Worm (Caenorhabditis elegans) whole organism, L1 larva: Measurements from ENCODE around the gene dod-21.

Source experiments
- ces-1 ChIP-seq: fragments of 150-350 bp; optimal IDR thresholded peaks from 2 replicates; lab custom pipeline; 2014; ENCODE audit warnings: missing biosample characterization, missing genetic modification reagents, missing genetic modification characterization
- skn-1 ChIP-seq: fragments of 150-350 bp; optimal IDR thresholded peaks from 2 replicates; lab custom pipeline; 2014; ENCODE audit warnings: missing biosample characterization, missing genetic modification characterization
- swsn-7 ChIP-seq: sonication (generic microtip); optimal IDR thresholded peaks from 2 replicates; lab custom pipeline; 2016; ENCODE audit warnings: missing genetic modification characterization, missing compliant biosample characterization
- unc-62 ChIP-seq: fragments of 150-350 bp; optimal IDR thresholded peaks from 2 replicates; lab custom pipeline; 2014; ENCODE audit warnings: missing biosample characterization, missing genetic modification reagents, missing genetic modification characterization
- zip-4 ChIP-seq: fragments of 200-800 bp; sonication (Bioruptor generic); optimal IDR thresholded peaks from 2 replicates; lab custom pipeline; 2018; ENCODE audit warnings: mild to moderate bottlenecking, missing genetic modification characterization, moderate library complexity, missing compliant biosample characterization

ce11 chrIV:12926639-12927038 is 9.9 kb upstream of the dod-21 start, which contains the start of gene srlf-5:
- TF ChIP-seq unc-62 (GFP tag; lab: Kevin White, UChicago) (no peak), ces-1 (no peak), skn-1 (tag; lab: Kevin White, UChicago) (no peak), zip-4 (GFP tag; lab: Kevin White, UChicago) (no peak), swsn-7 (tag; lab: Kevin White, UChicago) (no peak)
